Fruit fly (Drosophila melanogaster): ENCODE data around the gene CG34150.

Gene CG34150

DNA sequence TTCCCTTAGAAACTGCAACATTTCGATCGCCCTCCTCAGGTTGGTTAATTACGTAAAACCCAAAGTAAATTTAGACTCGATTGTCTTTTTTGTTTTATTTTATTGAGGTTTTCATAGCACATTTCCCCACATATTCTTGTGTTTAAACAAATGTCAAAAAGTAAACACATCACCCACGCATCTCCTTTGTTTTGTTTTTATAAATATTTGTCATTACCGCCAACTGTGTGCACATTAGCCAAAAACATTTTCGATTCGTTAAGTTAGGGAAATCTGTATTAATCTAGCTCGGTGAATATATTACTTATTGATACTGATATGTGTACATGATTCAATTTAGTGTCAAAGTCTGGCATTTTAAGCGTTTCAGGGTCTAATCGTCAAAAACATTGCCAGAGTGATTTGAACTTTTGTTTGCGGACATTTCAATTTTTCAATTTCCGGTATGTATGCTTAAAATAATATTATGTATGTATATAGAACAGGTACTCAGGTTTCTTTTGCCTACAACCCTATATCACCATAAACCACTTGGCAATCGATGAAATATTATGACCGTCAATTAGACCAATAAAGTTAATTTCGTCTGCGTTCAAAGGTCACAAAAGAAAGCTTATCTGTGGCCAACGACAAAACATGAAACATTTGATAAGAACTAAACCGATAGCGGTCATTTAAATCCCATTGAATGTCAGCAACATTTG, 4.3 kb upstream of the CG34150 start (continued):
- TF ChIP-seq chm (GFP tag; IDR thresholded peaks at IDR 0.05) (no peak), Hand (GFP tag; optimal IDR thresholded peaks at IDR 0.05) (no peak), CG15011 (GFP tag; optimal IDR thresholded peaks at IDR 0.05) (peak; percentile 59), pnt (GFP tag; optimal IDR thresholded peaks at IDR 0.05) (no peak), CG11456 (GFP tag; IDR thresholded peaks at IDR 0.05) (no peak), trem (tag; optimal IDR thresholded peaks at IDR 0.05) (peak; percentile 30), NfI (GFP tag; optimal IDR thresholded peaks at IDR 0.05) (no peak), repo (GFP tag; optimal IDR thresholded peaks at IDR 0.05) (no peak), CG8478 (optimal IDR thresholded peaks at IDR 0.05) (no peak), Drgx (GFP tag; IDR thresholded peaks at IDR 0.05) (no peak), esg (GFP tag; conservative IDR thresholded peaks at IDR 0.05) (no peak), CG15696 (tag; optimal IDR thresholded peaks at IDR 0.05) (peak; percentile 54), oc (tag; optimal IDR thresholded peaks at IDR 0.05) (no peak), CG13296 (GFP tag; optimal IDR thresholded peaks at IDR 0.05) (peak; percentile 65), CG11560 (tag; IDR thresholded peaks at IDR 0.05) (no peak), Poxn (GFP tag; IDR thresholded peaks at IDR 0.05) (no peak), CG4707 (GFP tag; optimal IDR thresholded peaks at IDR 0.05) (peak; percentile 54), CG16815 (GFP tag; optimal IDR thresholded peaks at IDR 0.05) (no peak), CTCF (GFP tag; optimal IDR thresholded peaks at IDR 0.05) (no peak), wdn (GFP tag; IDR thresholded peaks at IDR 0.05) (no peak), p53 (GFP tag; optimal IDR thresholded peaks at IDR 0.05) (no peak), CG7987 (GFP tag; optimal IDR thresholded peaks at IDR 0.05) (peak; percentile 71), sisA (GFP tag; IDR thresholded peaks at IDR 0.05) (no peak), CG8765 (GFP tag; IDR thresholded peaks at IDR 0.05) (no peak), dmrt99B (tag; optimal IDR thresholded peaks at IDR 0.05) (no peak), GATAe (GFP tag; conservative IDR thresholded peaks at IDR 0.05) (no peak), CG4424 (GFP tag; optimal IDR thresholded peaks at IDR 0.05) (no peak), fu2 (GFP tag; optimal IDR thresholded peaks at IDR 0.05) (no peak), yki (optimal IDR thresholded peaks at IDR 0.05) (no peak), h (optimal IDR thresholded peaks at IDR 0.05) (no peak), CG13775 (GFP tag; optimal IDR thresholded peaks at IDR 0.05) (no peak), chinmo (GFP tag; IDR thresholded peaks at IDR 0.05; ENCODE audit: partially characterized antibody) (0 out of 4 replicates have a peak, but pooled peaks have one; percentile 21), hb (GFP tag; IDR thresholded peaks at IDR 0.05; ENCODE audit: partially characterized antibody) (no peak), gsb (GFP tag; IDR thresholded peaks at IDR 0.05) (no peak), ATbp (GFP tag; optimal IDR thresholded peaks at IDR 0.05) (peak; percentile 84), CG30403 (GFP tag; optimal IDR thresholded peaks at IDR 0.05) (no peak), CG6654 (GFP tag; optimal IDR thresholded peaks at IDR 0.05) (no peak), chif (GFP tag; optimal IDR thresholded peaks at IDR 0.05) (peak in 1 of 2 experiments; percentile 14), CG32532 (GFP tag; IDR thresholded peaks at IDR 0.05) (no peak), CG2116 (GFP tag; optimal IDR thresholded peaks at IDR 0.05) (peak; percentile 15), Dp (GFP tag; optimal IDR thresholded peaks at IDR 0.05) (no peak), Jarid2 (GFP tag; optimal IDR thresholded peaks at IDR 0.05) (no peak), ftz-f1 (GFP tag; optimal IDR thresholded peaks at IDR 0.05) (no peak), luna (GFP tag; optimal IDR thresholded peaks at IDR 0.05) (no peak), CG1529 (GFP tag; optimal IDR thresholded peaks at IDR 0.05) (peak; percentile 39)

Measured in whole organism, embryonic.